Fruit fly (Drosophila melanogaster) whole organism, pupa: ENCODE measurements around the gene CG14298.

ENCODE experiments used
- CG10348 ChIP-seq: fragments of 200-800 bp; sonication (Bioruptor generic); IDR thresholded peaks from 2 replicates; pipeline ENCODE4 v1.3.6; 2022; ENCODE audit warnings: missing biosample characterization, missing genetic modification characterization
- CG12605 ChIP-seq: fragments of 200-800 bp; sonication (Bioruptor generic); IDR thresholded peaks from 2 replicates; pipeline ENCODE4 v1.3.6; 2022; ENCODE audit warnings: missing biosample characterization, missing genetic modification characterization
- CG13204 ChIP-seq: fragments of 200-800 bp; sonication (Bioruptor generic); optimal IDR thresholded peaks from 2 replicates; lab custom pipeline; 2018; ENCODE audit warnings: missing biosample characterization, mild to moderate bottlenecking, missing genetic modification characterization, moderate library complexity
- CG14655 ChIP-seq: fragments of 200-800 bp; sonication (Bioruptor generic); optimal IDR thresholded peaks from 3 replicates; lab custom pipeline; 2017; ENCODE audit warnings: mild to moderate bottlenecking, missing biosample characterization, missing genetic modification reagents, missing genetic modification characterization
- CG15710 ChIP-seq: fragments of 200-800 bp; sonication (Bioruptor generic); optimal IDR thresholded peaks from 2 replicates; lab custom pipeline; 2018; ENCODE audit warnings: missing biosample characterization, mild to moderate bottlenecking, missing genetic modification characterization, moderate library complexity
- CG17806 ChIP-seq: fragments of 200-800 bp; sonication (Bioruptor generic); optimal IDR thresholded peaks from 2 replicates; lab custom pipeline; 2018; ENCODE audit warnings: missing biosample characterization, mild to moderate bottlenecking, missing genetic modification characterization, moderate library complexity
- CG32121 ChIP-seq: fragments of 200-800 bp; sonication (Bioruptor generic); IDR thresholded peaks from 2 replicates; pipeline ENCODE4 v1.3.6; 2022; ENCODE audit warnings: missing biosample characterization, missing genetic modification characterization
- CG34367 ChIP-seq: fragments of 200-800 bp; sonication (Bioruptor generic); optimal IDR thresholded peaks from 2 replicates; lab custom pipeline; 2018; ENCODE audit warnings: missing biosample characterization, mild to moderate bottlenecking, missing genetic modification characterization
- CG4496 ChIP-seq: fragments of 200-800 bp; sonication (Bioruptor generic); IDR thresholded peaks from 3 replicates; pipeline ENCODE4 v1.3.6; 2022; ENCODE audit warnings: missing biosample characterization, missing genetic modification characterization
- CG8159 ChIP-seq: fragments of 200-800 bp; sonication (Bioruptor generic); optimal IDR thresholded peaks from 3 replicates; lab custom pipeline; 2018; ENCODE audit warnings: missing biosample characterization, mild to moderate bottlenecking, missing genetic modification characterization, moderate library complexity
- CG8301 ChIP-seq: fragments of 200-800 bp; sonication (Bioruptor generic); optimal IDR thresholded peaks from 2 replicates; lab custom pipeline; 2018; ENCODE audit warnings: missing biosample characterization, mild to moderate bottlenecking, missing genetic modification characterization
- CG9948 ChIP-seq: fragments of 200-800 bp; sonication (Bioruptor generic); optimal IDR thresholded peaks from 2 replicates; lab custom pipeline; 2018; ENCODE audit warnings: missing biosample characterization, mild to moderate bottlenecking, missing genetic modification characterization, moderate library complexity
- D1 ChIP-seq: fragments of 200-800 bp; sonication (Bioruptor generic); optimal IDR thresholded peaks from 2 replicates; lab custom pipeline; 2018; ENCODE audit warnings: missing biosample characterization, mild to moderate bottlenecking, missing genetic modification characterization, moderate library complexity
- EcR ChIP-seq: fragments of 200-800 bp; sonication (Bioruptor generic); optimal IDR thresholded peaks from 3 replicates; lab custom pipeline; 2019; ENCODE audit warnings: missing biosample characterization, missing genetic modification characterization, mild to moderate bottlenecking, moderate library complexity, missing genetic modification reagents
- Ets98B ChIP-seq: fragments of 200-800 bp; sonication (Bioruptor generic); IDR thresholded peaks from 2 replicates; pipeline ENCODE4 v1.3.6; 2022; ENCODE audit warnings: missing biosample characterization, missing genetic modification characterization
- Pif1A ChIP-seq: fragments of 200-800 bp; sonication (Bioruptor generic); optimal IDR thresholded peaks from 3 replicates; lab custom pipeline; 2016; ENCODE audit warnings: missing biosample characterization, missing genetic modification characterization
- Pif1B ChIP-seq: fragments of 200-800 bp; sonication (Bioruptor generic); optimal IDR thresholded peaks from 3 replicates; lab custom pipeline; 2016; ENCODE audit warnings: missing biosample characterization, missing genetic modification characterization
- Snoo ChIP-seq: fragments of 200-800 bp; sonication (Bioruptor generic); optimal IDR thresholded peaks from 3 replicates; lab custom pipeline; 2017; ENCODE audit warnings: missing biosample characterization, mild to moderate bottlenecking, missing genetic modification characterization, inconsistent platforms
- fd96Ca ChIP-seq: fragments of 200-800 bp; sonication (Bioruptor generic); IDR thresholded peaks from 3 replicates; pipeline ENCODE4 v1.3.6; 2022; ENCODE audit warnings: missing biosample characterization, missing genetic modification characterization
- gl ChIP-seq: fragments of 200-800 bp; sonication (Bioruptor generic); optimal IDR thresholded peaks from 2 replicates; lab custom pipeline; 2018; ENCODE audit warnings: missing biosample characterization, mild to moderate bottlenecking, missing genetic modification characterization
- rn ChIP-seq: fragments of 200-800 bp; sonication (Bioruptor generic); IDR thresholded peaks from 2 replicates; pipeline ENCODE4 v1.3.6; 2022; ENCODE audit warnings: missing biosample characterization, missing genetic modification characterization

Gene CG14298

dm6 chr3R:18902858-18903257 is 27.5 kb downstream of the CG14298 start, which contains the start of gene CG34284:
CG34284 (minus strand) TSS chr3R:18902933.
- TF ChIP-seq Pif1A (GFP tag; lab: Kevin White, UChicago), result no peak
- TF ChIP-seq CG10348, result no peak
- TF ChIP-seq Pif1B (GFP tag; lab: Kevin White, UChicago), result no peak
- no peak for TF ChIP-seq gl
- TF ChIP-seq CG14655 (GFP tag; lab: Kevin White, UChicago), result no peak
- TF ChIP-seq CG12605 (GFP tag; lab: Robert Waterston, UW), result no peak
- no peak for TF ChIP-seq D1
- TF ChIP-seq CG9948 (tag; lab: Kevin White, UChicago), result no peak
- no peak for TF ChIP-seq EcR (GFP tag; lab: Kevin White, UChicago)
- no peak for TF ChIP-seq rn (GFP tag; lab: Robert Waterston, UW)

dm6 chr3R:18905555-18905920 is 30.2 kb downstream of the CG14298 start, which contains the start of gene CG14292:
CG14292 (minus strand) TSS chr3R:18905655.
- TF ChIP-seq CG4496 (no peak), CG15710 (tag; lab: Kevin White, UChicago) (no peak), CG32121 (GFP tag; lab: Robert Waterston, UW) (no peak), CG8159 (tag; lab: Kevin White, UChicago) (no peak), CG12605 (GFP tag; lab: Robert Waterston, UW) (no peak), CG34367 (tag; lab: Kevin White, UChicago) (no peak), Pif1A (GFP tag; lab: Kevin White, UChicago) (no peak), CG10348 (no peak), CG14655 (GFP tag; lab: Kevin White, UChicago) (no peak), fd96Ca (GFP tag; lab: Robert Waterston, UW) (no peak), Ets98B (no peak), CG13204 (GFP tag; lab: Kevin White, UChicago) (no peak), CG8301 (no peak), CG17806 (no peak), CG9948 (tag; lab: Kevin White, UChicago) (no peak), gl (no peak), Pif1B (GFP tag; lab: Kevin White, UChicago) (no peak), D1 (no peak), Snoo (tag; lab: Kevin White, UChicago) (no peak), rn (GFP tag; lab: Robert Waterston, UW) (no peak)

- TF ChIP-seq CG4496, result peak; percentile 48; the same call in 2 of the 3 replicates
- no peak for TF ChIP-seq CG10348
- TF ChIP-seq CG14655 (GFP tag; lab: Kevin White, UChicago), result peak; percentile 59
- no peak for TF ChIP-seq CG34367 (tag; lab: Kevin White, UChicago)
- TF ChIP-seq CG32121 (GFP tag; lab: Robert Waterston, UW), result peak; percentile 60; the same call in 1 of the 2 replicates
- peak; percentile 35 for TF ChIP-seq CG9948 (tag; lab: Kevin White, UChicago)
- no peak for TF ChIP-seq rn (GFP tag; lab: Robert Waterston, UW)
- no peak for TF ChIP-seq D1
- peak; percentile 40; the same call in 1 of the 2 replicates for TF ChIP-seq Ets98B
- TF ChIP-seq CG8159 (tag; lab: Kevin White, UChicago), result peak; percentile 22
- TF ChIP-seq Pif1A (GFP tag; lab: Kevin White, UChicago), result no peak
- no peak for TF ChIP-seq CG12605 (GFP tag; lab: Robert Waterston, UW)
Measured at dm6 chr3R:18905921-18906878, 30.9 kb downstream of the CG14298 start, which contains the start of gene EndoA. EndoA (plus strand) TSS chr3R:18906609.

dm6 chr3R:18910336-18910735 is 35.0 kb downstream of the CG14298 start:
- TF ChIP-seq CG8301 (no peak), CG9948 (tag; lab: Kevin White, UChicago) (no peak), CG8159 (tag; lab: Kevin White, UChicago) (no peak), gl (no peak), fd96Ca (GFP tag; lab: Robert Waterston, UW) (no peak), EcR (GFP tag; lab: Kevin White, UChicago) (no peak), CG17806 (no peak), D1 (no peak), CG4496 (no peak), Snoo (tag; lab: Kevin White, UChicago) (no peak), CG12605 (GFP tag; lab: Robert Waterston, UW) (no peak), Ets98B (no peak), Pif1A (GFP tag; lab: Kevin White, UChicago) (no peak)
- TF ChIP-seq, all 21 proteins: peak for 0

- TF ChIP-seq EcR (GFP tag; lab: Kevin White, UChicago), result no peak
- peak; percentile 1 for TF ChIP-seq CG17806
- peak; percentile 3 for TF ChIP-seq CG14655 (GFP tag; lab: Kevin White, UChicago)
- TF ChIP-seq fd96Ca (GFP tag; lab: Robert Waterston, UW), result no peak
Measured at dm6 chr3R:18910923-18911322, 35.6 kb downstream of the CG14298 start.

dm6 chr3R:18912782-18913331 is 37.5 kb downstream of the CG14298 start, which contains the start of gene Sgsh:
Sgsh (minus strand) TSS chr3R:18912922.
- TF ChIP-seq EcR (GFP tag; lab: Kevin White, UChicago) (peak; percentile 40), D1 (no peak), CG14655 (GFP tag; lab: Kevin White, UChicago) (peak; percentile 18), CG13204 (GFP tag; lab: Kevin White, UChicago) (no peak), CG15710 (tag; lab: Kevin White, UChicago) (no peak), gl (no peak), fd96Ca (GFP tag; lab: Robert Waterston, UW) (no peak), CG4496 (peak; percentile 41; the same call in 2 of the 3 replicates), Pif1A (GFP tag; lab: Kevin White, UChicago) (no peak), CG8301 (no peak), CG9948 (tag; lab: Kevin White, UChicago) (no peak), Snoo (tag; lab: Kevin White, UChicago) (no peak), CG34367 (tag; lab: Kevin White, UChicago) (no peak), CG12605 (GFP tag; lab: Robert Waterston, UW) (no peak), CG17806 (no peak), CG10348 (no peak), CG8159 (tag; lab: Kevin White, UChicago) (peak; percentile 28), Pif1B (GFP tag; lab: Kevin White, UChicago) (peak; percentile 13), rn (GFP tag; lab: Robert Waterston, UW) (no peak), Ets98B (no peak), CG32121 (GFP tag; lab: Robert Waterston, UW) (no peak)
